Worm (Caenorhabditis elegans): Measurements from ENCODE around the gene C08B6.10.

C08B6.10 gene

DNA sequence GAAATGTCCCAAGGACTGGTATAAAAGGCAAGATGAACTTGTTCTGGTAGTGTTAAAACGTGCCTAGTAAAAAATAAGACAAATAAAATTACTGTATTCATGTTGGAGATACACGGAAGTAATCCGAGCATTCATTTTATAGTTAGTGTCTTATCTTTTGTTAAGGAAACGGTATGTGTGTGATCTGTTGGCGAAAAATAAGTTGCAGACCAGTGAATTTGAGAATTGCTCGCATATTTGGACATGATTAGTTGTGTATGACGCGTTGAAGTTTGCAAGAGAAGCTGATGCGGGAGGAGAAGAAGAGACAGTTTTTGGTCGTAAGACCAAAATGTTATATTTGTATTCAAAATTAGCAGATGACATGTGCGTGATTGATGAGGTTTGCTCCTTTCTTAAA lies 23.4 kb upstream of the C08B6.10 start, which contains the start of gene C08B6.14:
C08B6.14 (minus strand) TSS at position 101 of the 400 bp plus-strand sequence.
- TF ChIP-seq nhr-47 (tag; optimal IDR thresholded peaks at IDR 0.05), result no peak
- TF ChIP-seq blmp-1 (tag; optimal IDR thresholded peaks at IDR 0.05), result no peak
- TF ChIP-seq pag-3 (tag; optimal IDR thresholded peaks at IDR 0.05; ENCODE audit: borderline replicate concordance, insufficient read depth), result no peak
- TF ChIP-seq hlh-4 (tag; optimal IDR thresholded peaks at IDR 0.05), result no peak
- no peak for TF ChIP-seq nhr-90 (tag; optimal IDR thresholded peaks at IDR 0.05; ENCODE audit: poor library complexity)
- TF ChIP-seq irx-1 (tag; optimal IDR thresholded peaks at IDR 0.05), result no peak
- no peak for TF ChIP-seq nhr-11 (tag; optimal IDR thresholded peaks at IDR 0.05)
- TF ChIP-seq nhr-71 (tag; optimal IDR thresholded peaks at IDR 0.05), result no peak
- no peak for TF ChIP-seq dpl-1 (GFP tag; optimal IDR thresholded peaks at IDR 0.05)
- TF ChIP-seq lin-15B (tag; optimal IDR thresholded peaks at IDR 0.05), result no peak
- no peak for TF ChIP-seq swsn-7 (tag; optimal IDR thresholded peaks at IDR 0.05)
- no peak for TF ChIP-seq lsy-2 (tag; optimal IDR thresholded peaks at IDR 0.05)
- TF ChIP-seq fkh-8 (tag; optimal IDR thresholded peaks at IDR 0.05), result no peak

DNA sequence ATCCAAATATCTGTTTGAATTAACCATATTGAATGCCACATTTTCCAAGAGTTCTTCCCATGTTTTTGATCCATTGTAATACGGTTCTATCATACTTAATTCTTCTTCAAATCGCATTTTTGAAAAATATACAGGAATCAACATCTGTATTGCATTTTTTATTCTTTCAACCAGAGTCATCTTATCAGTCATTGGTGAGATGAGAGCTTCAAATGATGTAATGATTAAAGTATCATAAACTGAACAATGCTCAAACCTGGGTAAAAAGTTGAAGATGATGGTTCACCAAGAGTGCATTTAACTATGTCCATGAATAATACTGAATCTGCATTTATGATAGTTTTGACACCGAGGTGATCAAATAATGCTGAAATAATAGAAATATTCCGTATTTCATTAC lies 21.5 kb upstream of the C08B6.10 start:
- TF ChIP-seq elt-2 (tag; optimal IDR thresholded peaks at IDR 0.05), result peak; percentile 26
- no peak for TF ChIP-seq grh-1 (GFP tag; IDR thresholded peaks at IDR 0.05)

- peak; percentile 53 for TF ChIP-seq elt-2 (tag; optimal IDR thresholded peaks at IDR 0.05)
- no peak for TF ChIP-seq nhr-71 (tag; optimal IDR thresholded peaks at IDR 0.05)
These were observed 20.4 kb upstream of the C08B6.10 start, which contains the start of gene ugt-17 for ce11 chrV:10104785-10105310. Gene ugt-17, minus strand, starts transcription at chrV:10104964.

ce11 chrV:10105412-10105811 lies 19.9 kb upstream of the C08B6.10 start, which contains the start of gene C08B6.2:
Gene C08B6.2, plus strand, starts transcription at chrV:10105712.
- TF ChIP-seq vab-15 (tag; optimal IDR thresholded peaks at IDR 0.05) (no peak), dsc-1 (tag; optimal IDR thresholded peaks at IDR 0.05) (no peak), nhr-237 (tag; optimal IDR thresholded peaks at IDR 0.05) (no peak), lin-13 (GFP tag; optimal IDR thresholded peaks at IDR 0.05) (no peak), irx-1 (tag; optimal IDR thresholded peaks at IDR 0.05) (no peak)

ce11 chrV:10107309-10107708 lies 18.0 kb upstream of the C08B6.10 start, which contains the start of gene C08B6.11:
Gene C08B6.11, plus strand, starts transcription at chrV:10107609.
- TF ChIP-seq nhr-12 (tag; optimal IDR thresholded peaks at IDR 0.05) (no peak), sptf-1 (tag; optimal IDR thresholded peaks at IDR 0.05) (no peak), sup-37 (GFP tag; optimal IDR thresholded peaks at IDR 0.05) (no peak), ceh-90 (tag; optimal IDR thresholded peaks at IDR 0.05) (no peak), nhr-47 (tag; optimal IDR thresholded peaks at IDR 0.05) (no peak), swsn-7 (tag; optimal IDR thresholded peaks at IDR 0.05) (no peak), egl-13 (tag; optimal IDR thresholded peaks at IDR 0.05) (no peak), mef-2 (tag; optimal IDR thresholded peaks at IDR 0.05) (no peak), lin-14 (GFP tag; optimal IDR thresholded peaks at IDR 0.05) (no peak), nhr-20 (tag; optimal IDR thresholded peaks at IDR 0.05) (no peak), Y116A8C.19 (tag; optimal IDR thresholded peaks at IDR 0.05; ENCODE audit: borderline replicate concordance) (no peak), C04F5.9 (tag; optimal IDR thresholded peaks at IDR 0.05) (no peak), ceh-63 (GFP tag; optimal IDR thresholded peaks at IDR 0.05) (no peak), dpl-1 (GFP tag; optimal IDR thresholded peaks at IDR 0.05) (no peak), vab-15 (tag; optimal IDR thresholded peaks at IDR 0.05) (no peak)

DNA sequence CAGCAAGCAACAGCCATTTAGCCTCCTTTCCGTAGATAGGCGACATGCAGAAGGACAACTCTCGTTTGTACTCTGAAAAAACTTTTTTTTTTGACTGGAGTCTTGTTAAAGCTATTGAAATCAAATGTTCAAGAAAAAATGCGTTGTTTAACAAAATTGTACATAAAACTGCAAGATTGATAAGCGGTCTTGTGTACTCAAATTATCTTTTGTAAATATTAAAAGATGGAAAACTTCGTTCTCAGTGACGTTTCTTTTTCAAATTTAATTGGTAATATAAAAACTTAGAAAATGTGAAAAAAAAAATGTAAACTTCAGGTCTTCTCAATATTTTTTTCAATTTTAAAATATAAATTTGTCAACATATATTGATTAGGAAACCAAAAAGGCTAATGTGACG lies 14.2 kb upstream of the C08B6.10 start:
- TF ChIP-seq egl-13 (tag; optimal IDR thresholded peaks at IDR 0.05) (no peak), ceh-88 (GFP tag; IDR thresholded peaks at IDR 0.05) (no peak), fkh-10 (GFP tag; optimal IDR thresholded peaks at IDR 0.05) (no peak), vab-15 (tag; optimal IDR thresholded peaks at IDR 0.05) (no peak), jun-1 (tag; optimal IDR thresholded peaks at IDR 0.05) (no peak), unc-130 (tag; optimal IDR thresholded peaks at IDR 0.05) (no peak), sup-37 (GFP tag; optimal IDR thresholded peaks at IDR 0.05) (no peak), efl-3 (GFP tag; optimal IDR thresholded peaks at IDR 0.05) (no peak), nhr-71 (tag; optimal IDR thresholded peaks at IDR 0.05) (no peak), fkh-4 (tag; optimal IDR thresholded peaks at IDR 0.05; ENCODE audit: borderline replicate concordance) (no peak), nhr-85 (tag) (no peak), pqm-1 (tag; optimal IDR thresholded peaks at IDR 0.05) (no peak), unc-86 (tag; optimal IDR thresholded peaks at IDR 0.05) (no peak), nhr-77 (tag; optimal IDR thresholded peaks at IDR 0.05) (no peak), F16B12.6 (tag; optimal IDR thresholded peaks at IDR 0.05) (no peak), ama-1 (optimal IDR thresholded peaks at IDR 0.05) (no peak)

Data from whole organism, L1 larva.